Worm (Caenorhabditis elegans): Measurements from ENCODE around the gene str-68.

ce11 chrV:3065928-3066327 is 41.4 kb downstream of the str-68 start, which contains the start of gene srh-185:
- TF ChIP-seq dao-5 (tag; optimal IDR thresholded peaks at IDR 0.05): no peak
- no peak for TF ChIP-seq W03F9.2 (tag; optimal IDR thresholded peaks at IDR 0.05)
- no peak for TF ChIP-seq him-1 (tag; optimal IDR thresholded peaks at IDR 0.05)

All from whole organism, L4/young adult.